Fruit fly (Drosophila melanogaster) whole organism, embryonic: Measurements from ENCODE around the gene CG42820.

ENCODE experiments used
- Atf6 ChIP-seq: fragments of 200-800 bp; sonication (Bioruptor generic); IDR thresholded peaks from 2 replicates; pipeline ENCODE4 v1.3.6; 2022; ENCODE audit warnings: missing biosample characterization, missing genetic modification characterization
- CG10979 ChIP-seq: fragments of 200-800 bp; sonication (Bioruptor generic); optimal IDR thresholded peaks from 2 replicates; lab custom pipeline; 2018; ENCODE audit warnings: missing biosample characterization, mild to moderate bottlenecking, missing genetic modification characterization, moderate library complexity
- CG11247 ChIP-seq: fragments of 200-800 bp; sonication (Bioruptor generic); IDR thresholded peaks from 2 replicates; pipeline ENCODE4 v1.3.6; 2022; ENCODE audit warnings: missing biosample characterization, missing genetic modification characterization
- CG12219 ChIP-seq: fragments of 200-800 bp; sonication (Bioruptor generic); optimal IDR thresholded peaks from 3 replicates; lab custom pipeline; 2018; ENCODE audit warnings: missing biosample characterization, mild to moderate bottlenecking, missing genetic modification characterization
- CG12659 ChIP-seq: fragments of 200-800 bp; sonication (Bioruptor generic); optimal IDR thresholded peaks from 3 replicates; lab custom pipeline; 2017; ENCODE audit warnings: mild to moderate bottlenecking, missing biosample characterization, missing genetic modification reagents, missing genetic modification characterization
- CG13775 ChIP-seq: fragments of 200-800 bp; sonication (Bioruptor generic); optimal IDR thresholded peaks from 3 replicates; lab custom pipeline; 2017; ENCODE audit warnings: missing biosample characterization, mild to moderate bottlenecking, missing genetic modification characterization
- CG14014 ChIP-seq: fragments of 200-800 bp; sonication (Bioruptor generic); IDR thresholded peaks from 2 replicates; pipeline ENCODE4 v1.3.6; 2022; ENCODE audit warnings: missing biosample characterization, missing genetic modification characterization
- CG14441 ChIP-seq: fragments of 200-800 bp; sonication (Bioruptor generic); IDR thresholded peaks from 2 replicates; pipeline ENCODE4 v1.3.6; 2022; ENCODE audit warnings: missing biosample characterization, missing genetic modification characterization
- CG15269 ChIP-seq: fragments of 200-800 bp; sonication (Bioruptor generic); optimal IDR thresholded peaks from 2 replicates; lab custom pipeline; 2018; ENCODE audit warnings: missing biosample characterization, mild to moderate bottlenecking, missing genetic modification characterization, moderate library complexity
- CG15479 ChIP-seq: fragments of 200-800 bp; sonication (Bioruptor generic); optimal IDR thresholded peaks from 3 replicates; lab custom pipeline; 2019; ENCODE audit warnings: missing biosample characterization, mild to moderate bottlenecking, missing genetic modification characterization, moderate library complexity
- CG17328 ChIP-seq: fragments of 200-800 bp; sonication (Bioruptor generic); IDR thresholded peaks from 2 replicates; pipeline ENCODE4 v1.3.6; 2022; ENCODE audit warnings: missing biosample characterization, missing genetic modification characterization
- CG17612 ChIP-seq: fragments of 200-800 bp; sonication (Bioruptor generic); IDR thresholded peaks from 2 replicates; pipeline ENCODE4 v1.3.6; 2022; ENCODE audit warnings: missing biosample characterization, missing genetic modification characterization
- CG31365 ChIP-seq: fragments of 200-800 bp; sonication (Bioruptor generic); optimal IDR thresholded peaks from 2 replicates; lab custom pipeline; 2018; ENCODE audit warnings: missing biosample characterization, mild to moderate bottlenecking, missing genetic modification characterization
- CG3281 ChIP-seq: fragments of 200-800 bp; sonication (Bioruptor generic); optimal IDR thresholded peaks from 3 replicates; lab custom pipeline; 2017; ENCODE audit warnings: missing biosample characterization, mild to moderate bottlenecking, missing genetic modification characterization
- CG34422 ChIP-seq: fragments of 200-800 bp; sonication (Bioruptor generic); IDR thresholded peaks from 3 replicates; pipeline ENCODE4 v1.3.6; 2022; ENCODE audit warnings: missing biosample characterization, missing genetic modification characterization
- CG6813 ChIP-seq: fragments of 200-800 bp; sonication (Bioruptor generic); optimal IDR thresholded peaks from 2 replicates; lab custom pipeline; 2017; ENCODE audit warnings: missing biosample characterization, missing genetic modification characterization, mild to moderate bottlenecking, moderate library complexity, missing genetic modification reagents
- CG9215 ChIP-seq: fragments of 200-800 bp; sonication (Bioruptor generic); IDR thresholded peaks from 2 replicates; pipeline ENCODE4 v1.3.6; 2022; ENCODE audit warnings: missing biosample characterization, missing genetic modification characterization
- CkIIα-i1 ChIP-seq: fragments of 200-800 bp; sonication (Bioruptor generic); IDR thresholded peaks from 2 replicates; pipeline ENCODE4 v1.3.6; 2022; ENCODE audit warnings: missing biosample characterization, missing genetic modification characterization
- Dfd ChIP-seq, 2 experiments: fragments of >200 bp; optimal IDR thresholded peaks; 2 replicates each; lab custom pipeline; 2017; ENCODE audit warnings: missing biosample characterization in 2 of 2, missing genetic modification characterization in 2 of 2
- Dip3 ChIP-seq: fragments of 200-800 bp; sonication (Bioruptor generic); optimal IDR thresholded peaks from 3 replicates; lab custom pipeline; 2016; ENCODE audit warnings: missing biosample characterization, missing genetic modification characterization
- Doc2 ChIP-seq: fragments of 200-800 bp; sonication (Bioruptor generic); IDR thresholded peaks from 2 replicates; pipeline ENCODE4 v1.3.6; 2022; ENCODE audit warnings: missing biosample characterization, missing genetic modification characterization
- Dp ChIP-seq: fragments of 200-800 bp; sonication (Bioruptor generic); optimal IDR thresholded peaks from 2 replicates; lab custom pipeline; 2018; ENCODE audit warnings: missing biosample characterization, mild to moderate bottlenecking, missing genetic modification characterization, moderate library complexity
- HHEX ChIP-seq: fragments of 200-800 bp; sonication (Bioruptor generic); optimal IDR thresholded peaks from 3 replicates; lab custom pipeline; 2017; ENCODE audit warnings: missing biosample characterization, mild to moderate bottlenecking, missing genetic modification characterization, missing genetic modification reagents
- Hand ChIP-seq: fragments of 200-800 bp; sonication (Bioruptor generic); optimal IDR thresholded peaks from 2 replicates; lab custom pipeline; 2017; ENCODE audit warnings: mild to moderate bottlenecking, missing biosample characterization, missing genetic modification reagents, missing genetic modification characterization
- Hmr ChIP-seq: fragments of 200-800 bp; sonication (Bioruptor generic); optimal IDR thresholded peaks from 3 replicates; lab custom pipeline; 2017; ENCODE audit warnings: mild to moderate bottlenecking, missing biosample characterization, missing genetic modification reagents, missing genetic modification characterization
- Hr3 ChIP-seq: fragments of 200-800 bp; sonication (Bioruptor generic); optimal IDR thresholded peaks from 3 replicates; lab custom pipeline; 2016; ENCODE audit warnings: missing biosample characterization, missing genetic modification characterization
- MESR4 ChIP-seq: fragments of 200-800 bp; sonication (Bioruptor generic); optimal IDR thresholded peaks from 2 replicates; lab custom pipeline; 2018; ENCODE audit warnings: missing biosample characterization, mild to moderate bottlenecking, missing genetic modification characterization, moderate library complexity
- Ptx1 ChIP-seq: fragments of 200-800 bp; sonication (Bioruptor generic); IDR thresholded peaks from 2 replicates; pipeline ENCODE4 v1.3.6; 2022; ENCODE audit warnings: missing biosample characterization, missing genetic modification characterization
- Trl ChIP-seq, 3 experiments: fragments of >200 bp in 2 of 3; fragments of 200-800 bp in 1 of 3; sonication (Bioruptor generic) in 1 of 3; optimal IDR thresholded peaks; 2 replicates in 1 of 3; 3 replicates in 2 of 3; lab custom pipeline; 2016 to 2017; ENCODE audit warnings: missing biosample characterization in 1 of 3, missing genetic modification characterization in 1 of 3
- Xrp1 ChIP-seq: fragments of 200-800 bp; sonication (Bioruptor generic); IDR thresholded peaks from 2 replicates; pipeline ENCODE4 v1.3.6; 2022; ENCODE audit warnings: missing biosample characterization, missing genetic modification characterization
- bbx ChIP-seq: fragments of 200-800 bp; sonication (Bioruptor generic); IDR thresholded peaks from 2 replicates; pipeline ENCODE4 v1.3.6; 2022; ENCODE audit warnings: missing biosample characterization, missing genetic modification characterization; ENCODE audit not compliant: partially characterized antibody
- bsh ChIP-seq, 2 experiments: fragments of 200-800 bp; sonication (Bioruptor generic); optimal IDR thresholded peaks; 2 replicates each; lab custom pipeline; 2017 to 2018; ENCODE audit warnings: mild to moderate bottlenecking in 2 of 2, missing biosample characterization in 2 of 2, missing genetic modification characterization in 2 of 2, moderate library complexity in 1 of 2
- crc ChIP-seq: fragments of 200-800 bp; sonication (Bioruptor generic); optimal IDR thresholded peaks from 2 replicates; lab custom pipeline; 2016; ENCODE audit warnings: missing biosample characterization, missing genetic modification characterization
- crp ChIP-seq, 2 experiments: fragments of 200-800 bp; sonication (Bioruptor generic); optimal IDR thresholded peaks; 2 replicates in 1 of 2; 3 replicates in 1 of 2; lab custom pipeline; 2017; ENCODE audit warnings: missing biosample characterization in 2 of 2, missing genetic modification characterization in 2 of 2, mild to moderate bottlenecking in 1 of 2, moderate library complexity in 1 of 2
- en ChIP-seq: fragments of 200-800 bp; sonication (Bioruptor generic); optimal IDR thresholded peaks from 2 replicates; lab custom pipeline; 2016; ENCODE audit warnings: missing biosample characterization, missing genetic modification characterization
- ewg ChIP-seq: fragments of 200-800 bp; sonication (Bioruptor generic); optimal IDR thresholded peaks from 3 replicates; lab custom pipeline; 2017; ENCODE audit warnings: mild to moderate bottlenecking, missing biosample characterization, missing genetic modification reagents, missing genetic modification characterization
- fd3F ChIP-seq: fragments of 200-800 bp; sonication (Bioruptor generic); optimal IDR thresholded peaks from 2 replicates; lab custom pipeline; 2018; ENCODE audit warnings: missing biosample characterization, mild to moderate bottlenecking, missing genetic modification characterization, moderate library complexity
- fru ChIP-seq: fragments of >200 bp; optimal IDR thresholded peaks from 2 replicates; lab custom pipeline; 2017
- gce ChIP-seq: fragments of 200-800 bp; sonication (Bioruptor generic); IDR thresholded peaks from 3 replicates; pipeline ENCODE4 v1.3.6; 2022; ENCODE audit warnings: missing biosample characterization, missing genetic modification characterization
- gfzf ChIP-seq: fragments of 200-800 bp; sonication (Bioruptor generic); optimal IDR thresholded peaks from 2 replicates; lab custom pipeline; 2016; ENCODE audit warnings: missing biosample characterization, mild to moderate bottlenecking, missing genetic modification characterization, moderate library complexity
- gsb ChIP-seq: fragments of 200-800 bp; sonication (Bioruptor generic); IDR thresholded peaks from 2 replicates; pipeline ENCODE4 v1.3.6; 2022; ENCODE audit warnings: missing biosample characterization, missing genetic modification characterization
- lola ChIP-seq, 3 experiments: fragments of >200 bp in 2 of 3; fragments of 200-800 bp in 1 of 3; sonication (Bioruptor generic) in 1 of 3; optimal IDR thresholded peaks; 2 replicates each; lab custom pipeline; 2017 to 2019; ENCODE audit warnings: missing biosample characterization in 3 of 3, missing genetic modification characterization in 3 of 3, mild to moderate bottlenecking in 1 of 3, moderate library complexity in 1 of 3
- phol ChIP-seq: fragments of 200-800 bp; sonication (Bioruptor generic); optimal IDR thresholded peaks from 3 replicates; lab custom pipeline; 2018; ENCODE audit warnings: missing biosample characterization, mild to moderate bottlenecking, missing genetic modification characterization, moderate library complexity
- pzg ChIP-seq: fragments of 200-800 bp; sonication (Bioruptor generic); optimal IDR thresholded peaks from 3 replicates; lab custom pipeline; 2018; ENCODE audit warnings: missing biosample characterization, mild to moderate bottlenecking, missing genetic modification characterization, moderate library complexity
- scrt ChIP-seq: fragments of 200-800 bp; sonication (Bioruptor generic); optimal IDR thresholded peaks from 2 replicates; lab custom pipeline; 2018; ENCODE audit warnings: missing biosample characterization, mild to moderate bottlenecking, missing genetic modification characterization, moderate library complexity
- so ChIP-seq: fragments of 200-800 bp; sonication (Bioruptor generic); IDR thresholded peaks from 3 replicates; pipeline ENCODE4 v1.3.6; 2022; ENCODE audit warnings: missing biosample characterization, missing genetic modification characterization
- stwl ChIP-seq: fragments of 200-800 bp; sonication (Bioruptor generic); optimal IDR thresholded peaks from 3 replicates; lab custom pipeline; 2018; ENCODE audit warnings: missing biosample characterization, mild to moderate bottlenecking, missing genetic modification characterization, moderate library complexity
- tll ChIP-seq, 2 experiments: fragments of 200-800 bp in 1 of 2; fragments of >200 bp in 1 of 2; sonication (Bioruptor generic) in 1 of 2; optimal IDR thresholded peaks; 2 replicates each; lab custom pipeline; 2017 to 2019; ENCODE audit warnings: missing biosample characterization in 2 of 2, missing genetic modification characterization in 2 of 2, mild to moderate bottlenecking in 1 of 2, moderate library complexity in 1 of 2
- twi ChIP-seq: fragments of 200-800 bp; optimal IDR thresholded peaks from 2 replicates; lab custom pipeline; 2019; ENCODE audit warnings: missing biosample characterization, mild to moderate bottlenecking, missing genetic modification characterization, moderate library complexity

Gene CG42820

DNA sequence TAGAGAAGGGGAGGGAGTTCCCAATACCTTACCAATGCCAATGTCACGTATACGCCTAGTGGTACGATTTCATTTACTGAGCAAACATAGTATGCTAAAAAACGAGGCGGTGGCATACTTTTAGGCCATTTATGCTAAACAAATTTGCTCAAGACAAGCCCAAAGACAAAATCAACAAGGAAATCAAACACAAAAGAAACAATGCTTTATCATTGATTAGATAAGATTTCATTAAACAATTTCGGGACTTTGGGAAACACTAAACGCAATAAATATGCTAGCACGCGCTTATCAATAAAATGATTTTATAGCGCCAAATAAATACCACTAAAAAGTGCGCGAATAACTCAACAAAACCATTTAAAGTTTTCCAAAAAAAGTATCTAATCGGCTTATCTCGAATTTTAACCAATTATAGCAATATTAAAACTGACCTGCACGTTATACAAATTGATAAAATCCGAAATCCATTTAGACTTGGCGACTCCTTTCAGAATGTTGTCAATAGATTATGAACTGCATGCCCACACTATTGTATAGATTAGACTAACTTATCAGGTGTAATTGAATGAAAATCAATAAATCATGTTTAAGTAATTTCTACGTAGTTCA is 41.5 kb downstream of the CG42820 start (continued):
- TF ChIP-seq Hr3 (GFP tag; lab: Kevin White, UChicago) (no peak), CkIIα-i1 (GFP tag; lab: Robert Waterston, UW) (no peak), stwl (tag; lab: Kevin White, UChicago) (no peak), en (GFP tag; lab: Kevin White, UChicago) (no peak), CG34422 (GFP tag; lab: Robert Waterston, UW) (no peak), Doc2 (GFP tag; lab: Robert Waterston, UW) (no peak), tll (GFP tag; optimal IDR thresholded peaks at IDR 0.05; lab: Kevin White, UChicago) (no peak), fru (lab: Kevin White, UChicago) (no peak), CG11247 (GFP tag; lab: Robert Waterston, UW) (no peak), Dip3 (GFP tag; lab: Kevin White, UChicago) (no peak), HHEX (GFP tag; lab: Kevin White, UChicago) (peak; percentile 61), MESR4 (GFP tag; lab: Kevin White, UChicago) (no peak), Dp (GFP tag; lab: Kevin White, UChicago) (no peak), CG17612 (no peak), CG31365 (tag; lab: Kevin White, UChicago) (peak; percentile 22), CG12219 (peak; percentile 39), CG13775 (GFP tag; lab: Kevin White, UChicago) (no peak), CG14441 (GFP tag; lab: Robert Waterston, UW) (no peak), Hand (GFP tag; lab: Kevin White, UChicago) (peak; percentile 52), lola (GFP tag; optimal IDR thresholded peaks at IDR 0.05; lab: Kevin White, UChicago) (no peak), CG15479 (GFP tag; lab: Kevin White, UChicago) (no peak), CG6813 (GFP tag; lab: Kevin White, UChicago) (peak; percentile 36), CG9215 (GFP tag; lab: Robert Waterston, UW) (no peak), CG17328 (GFP tag; lab: Robert Waterston, UW) (no peak), Dfd (GFP tag; optimal IDR thresholded peaks at IDR 0.05; lab: Kevin White, UChicago) (no peak), CG10979 (no peak), phol (tag; lab: Kevin White, UChicago) (no peak), Ptx1 (GFP tag; lab: Robert Waterston, UW) (no peak), gfzf (GFP tag; lab: Kevin White, UChicago) (no peak), Hmr (peak; percentile 74), CG3281 (GFP tag; lab: Kevin White, UChicago) (peak; percentile 60), gce (GFP tag; lab: Robert Waterston, UW) (no peak; the same call in 2 of the 3 replicates), Trl (optimal IDR thresholded peaks at IDR 0.05; lab: Kevin White, UChicago) (no peak), Trl (GFP tag; optimal IDR thresholded peaks at IDR 0.05; lab: Kevin White, UChicago) (peak; percentile 8), Atf6 (GFP tag; lab: Robert Waterston, UW) (peak; percentile 76), CG15269 (peak; percentile 63), bsh (GFP tag; optimal IDR thresholded peaks at IDR 0.05; lab: Kevin White, UChicago) (no peak), CG12659 (peak; percentile 24), crc (GFP tag; lab: Kevin White, UChicago) (no peak), pzg (GFP tag; lab: Kevin White, UChicago) (no peak), fd3F (GFP tag; lab: Kevin White, UChicago) (peak; percentile 28), ewg (GFP tag; lab: Kevin White, UChicago) (no peak), crp (GFP tag; optimal IDR thresholded peaks at IDR 0.05; lab: Kevin White, UChicago) (no peak), twi (tag; lab: Kevin White, UChicago) (no peak), Xrp1 (GFP tag; lab: Robert Waterston, UW) (no peak), CG14014 (GFP tag; lab: Robert Waterston, UW) (peak; percentile 52; the same call in 1 of the 2 replicates), so (GFP tag; lab: Robert Waterston, UW) (0 out of 3 replicates have a peak, but pooled peaks have one; percentile 36), scrt (GFP tag; lab: Kevin White, UChicago) (peak; percentile 49), bbx (GFP tag; lab: Robert Waterston, UW) (no peak), gsb (GFP tag; lab: Robert Waterston, UW) (no peak)
